Fruit fly (Drosophila melanogaster): ENCODE data around the gene CG11964.

Gene CG11964

dm6 chr3R:8922617-8923242 lies 22.1 kb downstream of the CG11964 start:
- TF ChIP-seq Hr3 (GFP tag; optimal IDR thresholded peaks at IDR 0.05) (no peak), tin (GFP tag; optimal IDR thresholded peaks at IDR 0.05) (peak; percentile 32), CG17328 (GFP tag; IDR thresholded peaks at IDR 0.05) (0 out of 2 replicates have a peak, but pooled peaks have one; percentile 17), dmrt11E (tag; optimal IDR thresholded peaks at IDR 0.05) (peak; percentile 46), ind (GFP tag; optimal IDR thresholded peaks at IDR 0.05) (peak; percentile 13), nom (GFP tag; optimal IDR thresholded peaks at IDR 0.05) (peak; percentile 79), CG30403 (GFP tag; optimal IDR thresholded peaks at IDR 0.05) (no peak), CG42726 (GFP tag; IDR thresholded peaks at IDR 0.05; ENCODE audit: partially characterized antibody) (no peak), CG2199 (GFP tag; IDR thresholded peaks at IDR 0.05) (0 out of 3 replicates have a peak, but pooled peaks have one; percentile 10), CG11695 (GFP tag; IDR thresholded peaks at IDR 0.05) (peak; percentile 40; the same call in 1 of the 3 replicates), Kr (GFP tag; optimal IDR thresholded peaks at IDR 0.05) (no peak), Ada2b (GFP tag; IDR thresholded peaks at IDR 0.05) (no peak), Abd-B (GFP tag; optimal IDR thresholded peaks at IDR 0.05) (peak; percentile 19), tgo (GFP tag; IDR thresholded peaks at IDR 0.05) (no peak), CG9609 (GFP tag; optimal IDR thresholded peaks at IDR 0.05) (no peak), vnd (GFP tag; IDR thresholded peaks at IDR 0.05; ENCODE audit: partially characterized antibody) (no peak), CG4282 (GFP tag; optimal IDR thresholded peaks at IDR 0.05) (no peak), CG11696 (GFP tag; IDR thresholded peaks at IDR 0.05) (peak; percentile 35; the same call in 1 of the 2 replicates), Dip3 (GFP tag; optimal IDR thresholded peaks at IDR 0.05) (no peak), CG18262 (tag; optimal IDR thresholded peaks at IDR 0.05) (peak; percentile 52), crol (GFP tag; IDR thresholded peaks at IDR 0.05) (0 out of 2 replicates have a peak, but pooled peaks have one; percentile 8), CG2875 (GFP tag; optimal IDR thresholded peaks at IDR 0.05) (peak; percentile 20), ap (GFP tag; IDR thresholded peaks at IDR 0.05) (no peak), E2f1 (GFP tag; IDR thresholded peaks at IDR 0.05) (0 out of 2 replicates have a peak, but pooled peaks have one; percentile 13), Eip74EF (GFP tag; optimal IDR thresholded peaks at IDR 0.05) (no peak), mld (GFP tag; IDR thresholded peaks at IDR 0.05; ENCODE audit: partially characterized antibody) (no peak), TFAM (GFP tag; optimal IDR thresholded peaks at IDR 0.05) (no peak), hth (optimal IDR thresholded peaks at IDR 0.05) (no peak), CG4820 (GFP tag; optimal IDR thresholded peaks at IDR 0.05) (peak; percentile 38), CG12236 (GFP tag; optimal IDR thresholded peaks at IDR 0.05) (peak; percentile 4), crc (GFP tag; optimal IDR thresholded peaks at IDR 0.05) (no peak), Atf3 (GFP tag; optimal IDR thresholded peaks at IDR 0.05) (no peak), fd102C (GFP tag; optimal IDR thresholded peaks at IDR 0.05) (no peak), CG12391 (tag; optimal IDR thresholded peaks at IDR 0.05) (peak; percentile 16), CG6765 (GFP tag; optimal IDR thresholded peaks at IDR 0.05) (no peak), Asciz (GFP tag; optimal IDR thresholded peaks at IDR 0.05) (peak; percentile 31), CG2202 (tag; optimal IDR thresholded peaks at IDR 0.05) (no peak), zfh1 (GFP tag; IDR thresholded peaks at IDR 0.05) (peak; percentile 55; the same call in 2 of the 3 replicates), repo (GFP tag; optimal IDR thresholded peaks at IDR 0.05) (no peak), CG32772 (GFP tag; IDR thresholded peaks at IDR 0.05) (0 out of 2 replicates have a peak, but pooled peaks have one; percentile 17), sqz (GFP tag; optimal IDR thresholded peaks at IDR 0.05) (no peak), CG6854 (GFP tag; optimal IDR thresholded peaks at IDR 0.05) (no peak), twi (tag; optimal IDR thresholded peaks at IDR 0.05) (no peak), jing (GFP tag; optimal IDR thresholded peaks at IDR 0.05) (no peak), lola (GFP tag; optimal IDR thresholded peaks at IDR 0.05) (peak in 1 of 3 experiments; percentile 7), grn (GFP tag; optimal IDR thresholded peaks at IDR 0.05) (no peak), vfl (GFP tag; optimal IDR thresholded peaks at IDR 0.05) (no peak), Myb (GFP tag; optimal IDR thresholded peaks at IDR 0.05) (no peak), gem (tag; optimal IDR thresholded peaks at IDR 0.05) (peak; percentile 44), B-H1 (GFP tag; IDR thresholded peaks at IDR 0.05) (no peak)

Measured in whole organism, embryonic.